Fruit fly (Drosophila melanogaster): ENCODE measurements around the gene CG5126.

dm6 chr2L:1183799-1184198 is at the start of gene CG5126, which contains the start of gene Tgt:
- TF ChIP-seq CG13287 (GFP tag; IDR thresholded peaks at IDR 0.05; ENCODE audit: partially characterized antibody): peak; percentile 79
- TF ChIP-seq CG11695 (GFP tag; IDR thresholded peaks at IDR 0.05): no peak
- peak; percentile 63 for TF ChIP-seq ftz-f1 (GFP tag; optimal IDR thresholded peaks at IDR 0.05)
- TF ChIP-seq lola (GFP tag; optimal IDR thresholded peaks at IDR 0.05): no peak

All from whole organism, embryonic.